Worm (Caenorhabditis elegans) whole organism, young adult: Measurements from ENCODE around the gene oac-22.

ENCODE experiments used
- B0035.1 ChIP-seq: sonication (generic microtip); optimal IDR thresholded peaks from 2 replicates; lab custom pipeline; 2016; ENCODE audit warnings: missing genetic modification characterization, mild to moderate bottlenecking, missing compliant biosample characterization, missing genotype, missing genetic modification reagents
- B0261.1 ChIP-seq: sonication (generic microtip); optimal IDR thresholded peaks from 2 replicates; lab custom pipeline; 2016; ENCODE audit warnings: mild to moderate bottlenecking, missing genetic modification characterization, moderate library complexity, missing compliant biosample characterization
- C06A6.2 ChIP-seq: fragments of 200-800 bp; sonication (Bioruptor generic); conservative IDR thresholded peaks from 2 replicates; pipeline ENCODE4 v1.3.6; 2022; ENCODE audit warnings: missing genetic modification characterization, missing compliant biosample characterization
- F55B11.4 ChIP-seq: sonication (generic microtip); optimal IDR thresholded peaks from 2 replicates; lab custom pipeline; 2016; ENCODE audit warnings: missing compliant biosample characterization, missing genetic modification characterization, borderline replicate concordance; ENCODE audit not compliant: insufficient read depth
- T07F8.4 ChIP-seq: sonication (generic microtip); optimal IDR thresholded peaks from 2 replicates; lab custom pipeline; 2016; ENCODE audit warnings: mild to moderate bottlenecking, missing genetic modification characterization, moderate library complexity, missing compliant biosample characterization
- Y79H2A.3 ChIP-seq: fragments of 200-800 bp; sonication (Bioruptor generic); conservative IDR thresholded peaks from 2 replicates; pipeline ENCODE4 v1.3.6; 2022; ENCODE audit warnings: missing genetic modification reagents, missing genetic modification characterization, missing compliant biosample characterization
- Y95B8A.8 ChIP-seq: fragments of 200-800 bp; sonication (Bioruptor generic); IDR thresholded peaks from 2 replicates; pipeline ENCODE4 v1.3.6; 2022; ENCODE audit warnings: missing genetic modification reagents, missing genetic modification characterization, missing compliant biosample characterization
- aptf-2 ChIP-seq: fragments of 200-800 bp; sonication (Bioruptor generic); conservative IDR thresholded peaks from 2 replicates; pipeline ENCODE4 v1.3.6; 2022; ENCODE audit warnings: missing genetic modification reagents, missing genetic modification characterization, missing compliant biosample characterization
- ccch-3 ChIP-seq: fragments of 200-800 bp; sonication (Bioruptor generic); optimal IDR thresholded peaks from 2 replicates; lab custom pipeline; 2018; ENCODE audit warnings: mild to moderate bottlenecking, missing genetic modification characterization, missing compliant biosample characterization
- cebp-2 ChIP-seq: fragments of 200-800 bp; sonication (Bioruptor generic); IDR thresholded peaks from 2 replicates; pipeline ENCODE4 v1.3.6; 2022; ENCODE audit warnings: missing genetic modification characterization, missing compliant biosample characterization
- ceh-100 ChIP-seq: fragments of 200-800 bp; sonication (Bioruptor generic); IDR thresholded peaks from 2 replicates; pipeline ENCODE4 v1.3.6; 2022; ENCODE audit warnings: missing genetic modification reagents, missing genetic modification characterization, missing compliant biosample characterization
- ceh-91 ChIP-seq: fragments of 200-800 bp; sonication (Bioruptor generic); IDR thresholded peaks from 2 replicates; pipeline ENCODE4 v1.3.6; 2022; ENCODE audit warnings: missing genetic modification reagents, missing genetic modification characterization, missing compliant biosample characterization
- chd-7 ChIP-seq: sonication (generic microtip); optimal IDR thresholded peaks from 2 replicates; lab custom pipeline; 2016; ENCODE audit warnings: mild to moderate bottlenecking, missing genetic modification characterization, moderate library complexity, missing compliant biosample characterization
- dpff-1 ChIP-seq: sonication (generic microtip); optimal IDR thresholded peaks from 2 replicates; lab custom pipeline; 2017; ENCODE audit warnings: mild to moderate bottlenecking, missing genetic modification characterization, missing compliant biosample characterization
- dpl-1 ChIP-seq: fragments of 150-350 bp; optimal IDR thresholded peaks from 2 replicates; lab custom pipeline; 2014; ENCODE audit warnings: missing biosample characterization, missing genetic modification reagents, missing genetic modification characterization
- hlh-26 ChIP-seq: fragments of 200-800 bp; sonication (Bioruptor generic); conservative IDR thresholded peaks from 2 replicates; pipeline ENCODE4 v1.3.6; 2022; ENCODE audit warnings: missing genetic modification reagents, missing genetic modification characterization, missing compliant biosample characterization
- hrde-1 ChIP-seq: sonication (generic microtip); optimal IDR thresholded peaks from 2 replicates; lab custom pipeline; 2016; ENCODE audit warnings: missing genetic modification characterization, mild to moderate bottlenecking, missing compliant biosample characterization, moderate library complexity, missing genotype, missing genetic modification reagents, borderline replicate concordance
- lag-1 ChIP-seq: fragments of 200-800 bp; sonication (Bioruptor generic); IDR thresholded peaks from 2 replicates; pipeline ENCODE4 v1.3.6; 2022; ENCODE audit warnings: missing genetic modification reagents, missing genetic modification characterization, missing compliant biosample characterization
- let-526 ChIP-seq: fragments of 200-800 bp; sonication (Bioruptor generic); IDR thresholded peaks from 2 replicates; pipeline ENCODE4 v1.3.6; 2022; ENCODE audit warnings: missing genetic modification reagents, missing genetic modification characterization, missing compliant biosample characterization
- lsl-1 ChIP-seq: fragments of 200-800 bp; sonication (Bioruptor generic); optimal IDR thresholded peaks from 2 replicates; lab custom pipeline; 2018; ENCODE audit warnings: mild to moderate bottlenecking, missing genetic modification characterization, moderate library complexity, missing compliant biosample characterization
- madf-3 ChIP-seq: fragments of 200-800 bp; sonication (Bioruptor generic); IDR thresholded peaks from 2 replicates; pipeline ENCODE4 v1.3.6; 2022; ENCODE audit warnings: missing genetic modification reagents, missing genetic modification characterization, missing compliant biosample characterization
- mel-28 ChIP-seq: sonication (generic microtip); optimal IDR thresholded peaks from 2 replicates; lab custom pipeline; 2016; ENCODE audit warnings: borderline replicate concordance, mild to moderate bottlenecking, missing genetic modification characterization, missing compliant biosample characterization
- mes-4 ChIP-seq: sonication (generic microtip); optimal IDR thresholded peaks from 2 replicates; lab custom pipeline; 2016; ENCODE audit warnings: missing genotype, missing genetic modification characterization, missing compliant biosample characterization
- nfya-2 ChIP-seq: fragments of 200-800 bp; sonication (Bioruptor generic); IDR thresholded peaks from 2 replicates; pipeline ENCODE4 v1.3.6; 2022; ENCODE audit warnings: missing genetic modification reagents, missing genetic modification characterization, missing compliant biosample characterization
- nhr-90 ChIP-seq: sonication (generic microtip); optimal IDR thresholded peaks from 2 replicates; lab custom pipeline; 2016; ENCODE audit warnings: missing genotype, mild to moderate bottlenecking, missing genetic modification characterization, missing compliant biosample characterization
- pbrm-1 ChIP-seq: fragments of 200-800 bp; sonication (Bioruptor generic); IDR thresholded peaks from 2 replicates; pipeline ENCODE4 v1.3.6; 2022; ENCODE audit warnings: missing genetic modification reagents, missing genetic modification characterization, missing compliant biosample characterization
- rec-8 ChIP-seq, 2 experiments: sonication (generic microtip); optimal IDR thresholded peaks; 2 replicates each; lab custom pipeline; 2016; ENCODE audit warnings: mild to moderate bottlenecking in 2 of 2, missing genetic modification characterization in 2 of 2, missing genetic modification reagents in 2 of 2, missing genotype in 2 of 2, missing biosample characterization in 1 of 2, missing compliant biosample characterization in 1 of 2, moderate library complexity in 1 of 2
- snpc-1.1 ChIP-seq: sonication (generic microtip); optimal IDR thresholded peaks from 2 replicates; lab custom pipeline; 2017; ENCODE audit warnings: missing genetic modification characterization, mild to moderate bottlenecking, missing compliant biosample characterization, antibody characterized with exemption, moderate library complexity, missing genotype, missing genetic modification reagents; ENCODE audit not compliant: insufficient read depth
- snpc-1.3 ChIP-seq: sonication (generic microtip); optimal IDR thresholded peaks from 2 replicates; lab custom pipeline; 2017; ENCODE audit warnings: missing genetic modification characterization, mild to moderate bottlenecking, missing compliant biosample characterization, antibody characterized with exemption, moderate library complexity, missing genotype, missing genetic modification reagents; ENCODE audit not compliant: insufficient read depth
- somi-1 ChIP-seq: fragments of 200-800 bp; sonication (Bioruptor generic); optimal IDR thresholded peaks from 2 replicates; lab custom pipeline; 2018; ENCODE audit warnings: mild to moderate bottlenecking, missing genetic modification characterization, missing compliant biosample characterization
- zim-3 ChIP-seq: sonication (generic microtip); optimal IDR thresholded peaks from 2 replicates; lab custom pipeline; 2017; ENCODE audit warnings: mild to moderate bottlenecking, missing genetic modification characterization, moderate library complexity, missing compliant biosample characterization
- ztf-18 ChIP-seq: sonication (generic microtip); optimal IDR thresholded peaks from 2 replicates; lab custom pipeline; 2016; ENCODE audit warnings: missing genotype, mild to moderate bottlenecking, missing genetic modification characterization, missing compliant biosample characterization
- ztf-25 ChIP-seq: fragments of 200-800 bp; sonication (Bioruptor generic); IDR thresholded peaks from 2 replicates; pipeline ENCODE4 v1.3.6; 2022; ENCODE audit warnings: missing genetic modification reagents, missing genetic modification characterization, missing compliant biosample characterization
- ztf-6 ChIP-seq: fragments of 200-800 bp; sonication (Bioruptor generic); IDR thresholded peaks from 2 replicates; pipeline ENCODE4 v1.3.6; 2022; ENCODE audit warnings: missing genetic modification reagents, missing genetic modification characterization, missing compliant biosample characterization

oac-22 gene

ce11 chrIV:3906393-3906792, 20.9 kb downstream of the oac-22 start, which contains the start of gene F56D6.11:
TSS of gene F56D6.11 (minus strand) at chrIV:3906493.
- TF ChIP-seq B0261.1 (no peak), mel-28 (no peak), rec-8 (tag; optimal IDR thresholded peaks at IDR 0.05; lab: Kevin White, UChicago) (no peak), Y95B8A.8 (no peak), pbrm-1 (GFP tag; lab: Robert Waterston, UW) (no peak), ceh-100 (GFP tag; lab: Robert Waterston, UW) (no peak), ceh-91 (GFP tag; lab: Robert Waterston, UW) (no peak), hlh-26 (GFP tag; lab: Robert Waterston, UW) (no peak), lag-1 (no peak), aptf-2 (GFP tag; lab: Robert Waterston, UW) (no peak), F55B11.4 (tag; lab: Kevin White, UChicago) (no peak), dpff-1 (no peak), ztf-18 (tag; lab: Kevin White, UChicago) (no peak)

- TF ChIP-seq cebp-2 (GFP tag; lab: Robert Waterston, UW) (no peak), snpc-1.3 (no peak), dpl-1 (GFP tag; lab: Kevin White, UChicago) (no peak), zim-3 (no peak), chd-7 (tag; lab: Kevin White, UChicago) (no peak), ztf-6 (no peak), let-526 (GFP tag; lab: Robert Waterston, UW) (no peak), nhr-90 (tag; lab: Kevin White, UChicago) (no peak)
Measured at ce11 chrIV:3907506-3908188, 22.2 kb downstream of the oac-22 start, which contains the start of the genes F56D6.22 and F56D6.12. TSS of gene F56D6.22 (minus strand) at chrIV:3907606. TSS of gene F56D6.12 (plus strand) at chrIV:3908138.

- TF ChIP-seq dpl-1 (GFP tag; lab: Kevin White, UChicago): no peak
- no peak for TF ChIP-seq mes-4 (tag; lab: Kevin White, UChicago)
- TF ChIP-seq aptf-2 (GFP tag; lab: Robert Waterston, UW): no peak
- TF ChIP-seq somi-1: no peak
- no peak for TF ChIP-seq lsl-1 (GFP tag; lab: Kevin White, UChicago)
- TF ChIP-seq Y79H2A.3 (GFP tag; lab: Robert Waterston, UW): no peak
- TF ChIP-seq T07F8.4 (tag; lab: Kevin White, UChicago): no peak
- no peak for TF ChIP-seq C06A6.2 (GFP tag; lab: Robert Waterston, UW)
- no peak for TF ChIP-seq rec-8 (tag; optimal IDR thresholded peaks at IDR 0.05; lab: Kevin White, UChicago)
- no peak for TF ChIP-seq snpc-1.1
- no peak for TF ChIP-seq madf-3 (GFP tag; lab: Robert Waterston, UW)
- TF ChIP-seq hrde-1: no peak
- no peak for TF ChIP-seq nfya-2 (GFP tag; lab: Robert Waterston, UW)
- TF ChIP-seq ztf-25 (GFP tag; lab: Robert Waterston, UW): no peak
- no peak for TF ChIP-seq ccch-3 (GFP tag; lab: Kevin White, UChicago)
- no peak for TF ChIP-seq B0035.1 (tag; lab: Kevin White, UChicago)
- TF ChIP-seq chd-7 (tag; lab: Kevin White, UChicago): no peak
- TF ChIP-seq, all 124 proteins: peak for 0
Measured at ce11 chrIV:3909114-3909513, 23.6 kb downstream of the oac-22 start, which contains the start of gene F56D6.13. TSS of gene F56D6.13 (plus strand) at chrIV:3909414.
